Comparison of ENCODE assay signal across 3 fruit fly cellular contexts in genomic region chrX:21593907-21594306, dm6.
TF ChIP-seq lines count a peak whose summit lies in the region.

No protein-coding gene starts in this region.

TF ChIP-seq in whole organism, embryonic, 481 proteins besides CTCF, POLR2A, EP300 and RAD21 (continued from another document and continues in another):
- peak; percentile 81 for TF ChIP-seq CG11093 (GFP tag; IDR thresholded peaks at IDR 0.05; lab: Robert Waterston, UW)
- TF ChIP-seq NfI (GFP tag; optimal IDR thresholded peaks at IDR 0.05; lab: Kevin White, UChicago), result peak; percentile 72
- peak; percentile 93 for TF ChIP-seq CG18262 (tag; optimal IDR thresholded peaks at IDR 0.05; lab: Kevin White, UChicago)
- peak; percentile 66 for TF ChIP-seq oc (tag; optimal IDR thresholded peaks at IDR 0.05; lab: Kevin White, UChicago)
- peak; percentile 81 for TF ChIP-seq bcd (GFP tag; optimal IDR thresholded peaks at IDR 0.05; lab: Kevin White, UChicago)
- peak; percentile 53 for TF ChIP-seq odd (GFP tag; optimal IDR thresholded peaks at IDR 0.05; lab: Kevin White, UChicago)
- peak; percentile 68 for TF ChIP-seq tup (GFP tag; optimal IDR thresholded peaks at IDR 0.05; lab: Kevin White, UChicago)
- TF ChIP-seq CG5953 (GFP tag; IDR thresholded peaks at IDR 0.05; lab: Robert Waterston, UW), result no peak
- TF ChIP-seq CG42726 (GFP tag; IDR thresholded peaks at IDR 0.05; lab: Robert Waterston, UW; ENCODE audit: partially characterized antibody), result no peak
- peak; percentile 82 for TF ChIP-seq CG17328 (GFP tag; IDR thresholded peaks at IDR 0.05; lab: Robert Waterston, UW)
- peak; percentile 61; the same call in 1 of the 3 replicates for TF ChIP-seq C15 (GFP tag; IDR thresholded peaks at IDR 0.05; lab: Robert Waterston, UW)
- TF ChIP-seq Poxn (GFP tag; IDR thresholded peaks at IDR 0.05; lab: Robert Waterston, UW), result no peak
- peak; percentile 62 for TF ChIP-seq eyg (GFP tag; optimal IDR thresholded peaks at IDR 0.05; lab: Kevin White, UChicago)
- peak; percentile 56 for TF ChIP-seq CG10147 (GFP tag; optimal IDR thresholded peaks at IDR 0.05; lab: Kevin White, UChicago)
- no peak for TF ChIP-seq CG3995 (GFP tag; optimal IDR thresholded peaks at IDR 0.05; lab: Kevin White, UChicago)
- peak; percentile 58 for TF ChIP-seq Atf-2 (GFP tag; optimal IDR thresholded peaks at IDR 0.05; lab: Kevin White, UChicago)
- no peak for TF ChIP-seq Tbp (GFP tag; optimal IDR thresholded peaks at IDR 0.05; lab: Kevin White, UChicago)
- TF ChIP-seq zen2 (GFP tag; IDR thresholded peaks at IDR 0.05; lab: Robert Waterston, UW; ENCODE audit: partially characterized antibody), result no peak
- peak; percentile 32 for TF ChIP-seq CG14965 (GFP tag; optimal IDR thresholded peaks at IDR 0.05; lab: Kevin White, UChicago; ENCODE audit: borderline replicate concordance)
- no peak for TF ChIP-seq amos (GFP tag; IDR thresholded peaks at IDR 0.05; lab: Robert Waterston, UW; ENCODE audit: partially characterized antibody)
- TF ChIP-seq CG4404 (GFP tag; IDR thresholded peaks at IDR 0.05; lab: Robert Waterston, UW), result peak; percentile 85
- no peak for TF ChIP-seq corto (GFP tag; optimal IDR thresholded peaks at IDR 0.05; lab: Kevin White, UChicago)
- TF ChIP-seq gsb (GFP tag; IDR thresholded peaks at IDR 0.05; lab: Robert Waterston, UW), result no peak
- TF ChIP-seq yki (optimal IDR thresholded peaks at IDR 0.05; lab: Kevin White, UChicago), result no peak
- TF ChIP-seq phol (tag; optimal IDR thresholded peaks at IDR 0.05; lab: Kevin White, UChicago), result peak; percentile 93
- peak; percentile 70 for TF ChIP-seq cato (GFP tag; optimal IDR thresholded peaks at IDR 0.05; lab: Kevin White, UChicago; ENCODE audit: borderline replicate concordance)
- TF ChIP-seq CG11398 (GFP tag; optimal IDR thresholded peaks at IDR 0.05; lab: Kevin White, UChicago), result peak; percentile 62
- TF ChIP-seq HHEX (GFP tag; optimal IDR thresholded peaks at IDR 0.05; lab: Kevin White, UChicago), result peak; percentile 80
- TF ChIP-seq CG10959 (GFP tag; IDR thresholded peaks at IDR 0.05; lab: Robert Waterston, UW), result peak; percentile 91
- peak; percentile 35 for TF ChIP-seq CG15514 (GFP tag; optimal IDR thresholded peaks at IDR 0.05; lab: Kevin White, UChicago)
- TF ChIP-seq dmrt11E (tag; optimal IDR thresholded peaks at IDR 0.05; lab: Kevin White, UChicago), result peak; percentile 82
- no peak for TF ChIP-seq CG14860 (GFP tag; IDR thresholded peaks at IDR 0.05; lab: Robert Waterston, UW; ENCODE audit: partially characterized antibody)
- peak; percentile 59 for TF ChIP-seq TFAM (GFP tag; optimal IDR thresholded peaks at IDR 0.05; lab: Kevin White, UChicago)
- TF ChIP-seq CG13894 (tag; optimal IDR thresholded peaks at IDR 0.05; lab: Kevin White, UChicago), result no peak
- peak; percentile 52 for TF ChIP-seq CG17568 (GFP tag; optimal IDR thresholded peaks at IDR 0.05; lab: Kevin White, UChicago)
- TF ChIP-seq nerfin-1 (tag; optimal IDR thresholded peaks at IDR 0.05; lab: Kevin White, UChicago), result peak; percentile 83
- TF ChIP-seq CG2889 (GFP tag; IDR thresholded peaks at IDR 0.05; lab: Robert Waterston, UW), result peak; percentile 53; the same call in 1 of the 3 replicates
- no peak for TF ChIP-seq ERR (GFP tag; optimal IDR thresholded peaks at IDR 0.05; lab: Kevin White, UChicago)
- TF ChIP-seq CG6791 (GFP tag; IDR thresholded peaks at IDR 0.05; lab: Robert Waterston, UW; ENCODE audit: partially characterized antibody), result no peak
- TF ChIP-seq pzg (GFP tag; optimal IDR thresholded peaks at IDR 0.05; lab: Kevin White, UChicago), result no peak
- no peak; the same call in 1 of the 2 replicates for TF ChIP-seq Rfx (GFP tag; IDR thresholded peaks at IDR 0.05; lab: Robert Waterston, UW)
- peak; percentile 64 for TF ChIP-seq CG12155 (GFP tag; optimal IDR thresholded peaks at IDR 0.05; lab: Kevin White, UChicago)
- peak; percentile 76 for TF ChIP-seq Gsc (GFP tag; IDR thresholded peaks at IDR 0.05; lab: Robert Waterston, UW)

TF ChIP-seq in whole organism, prepupa, 60 proteins besides CTCF, POLR2A, EP300 and RAD21 (continued from another document):
- peak; percentile 46 for TF ChIP-seq dsx (GFP tag; optimal IDR thresholded peaks at IDR 0.05; lab: Kevin White, UChicago; ENCODE audit: poor library complexity, severe bottlenecking)
- TF ChIP-seq CG6163 (GFP tag; IDR thresholded peaks at IDR 0.05; lab: Robert Waterston, UW), result peak; percentile 92
- peak; percentile 72 for TF ChIP-seq Sox102F (GFP tag; optimal IDR thresholded peaks at IDR 0.05; lab: Kevin White, UChicago)
- TF ChIP-seq CG11294 (GFP tag; IDR thresholded peaks at IDR 0.05; lab: Robert Waterston, UW), result peak; percentile 83
- TF ChIP-seq CG4318 (GFP tag; optimal IDR thresholded peaks at IDR 0.05; lab: Kevin White, UChicago), result peak; percentile 66
- peak; percentile 65 for TF ChIP-seq CG9139 (GFP tag; optimal IDR thresholded peaks at IDR 0.05; lab: Kevin White, UChicago)
- TF ChIP-seq CG6854 (GFP tag; optimal IDR thresholded peaks at IDR 0.05; lab: Kevin White, UChicago), result peak; percentile 72
- peak; percentile 72 for TF ChIP-seq CG31627 (GFP tag; optimal IDR thresholded peaks at IDR 0.05; lab: Kevin White, UChicago)
- peak; percentile 90 for TF ChIP-seq Eip78C (GFP tag; lab: Kevin White, UChicago)
- peak; percentile 89 for TF ChIP-seq Met (GFP tag; optimal IDR thresholded peaks at IDR 0.05; lab: Kevin White, UChicago)
- TF ChIP-seq Eip75B (GFP tag; optimal IDR thresholded peaks at IDR 0.05; lab: Kevin White, UChicago), result peak; percentile 92
- TF ChIP-seq CG7368 (GFP tag; optimal IDR thresholded peaks at IDR 0.05; lab: Kevin White, UChicago), result peak; percentile 91
- peak; percentile 93 for TF ChIP-seq CG3919 (GFP tag; optimal IDR thresholded peaks at IDR 0.05; lab: Kevin White, UChicago)
- peak; percentile 76 for TF ChIP-seq svp (GFP tag; lab: Kevin White, UChicago)
- peak; percentile 94 for TF ChIP-seq cyc (GFP tag; optimal IDR thresholded peaks at IDR 0.05; lab: Kevin White, UChicago)
- peak; percentile 84 for TF ChIP-seq CG11902 (GFP tag; optimal IDR thresholded peaks at IDR 0.05; lab: Kevin White, UChicago)
- peak; percentile 72 for TF ChIP-seq dac (GFP tag; optimal IDR thresholded peaks at IDR 0.05; lab: Kevin White, UChicago)
- peak; percentile 86 for TF ChIP-seq CG3032 (tag; optimal IDR thresholded peaks at IDR 0.05; lab: Kevin White, UChicago)
- peak; percentile 55 for TF ChIP-seq CG8632 (GFP tag; optimal IDR thresholded peaks at IDR 0.05; lab: Kevin White, UChicago)
- peak; percentile 67 for TF ChIP-seq fd85E (GFP tag; optimal IDR thresholded peaks at IDR 0.05; lab: Kevin White, UChicago)
- peak; percentile 54 for TF ChIP-seq lz (GFP tag; optimal IDR thresholded peaks at IDR 0.05; lab: Kevin White, UChicago)
- TF ChIP-seq Sox14 (GFP tag; optimal IDR thresholded peaks at IDR 0.05; lab: Kevin White, UChicago), result peak; percentile 73
- peak; percentile 67 for TF ChIP-seq esn (GFP tag; optimal IDR thresholded peaks at IDR 0.05; lab: Kevin White, UChicago)
- TF ChIP-seq pdm3 (GFP tag; optimal IDR thresholded peaks at IDR 0.05; lab: Kevin White, UChicago), result peak; percentile 76
- TF ChIP-seq CG8119 (GFP tag; IDR thresholded peaks at IDR 0.05; lab: Robert Waterston, UW), result peak; percentile 65; the same call in 2 of the 3 replicates
- peak; percentile 67 for TF ChIP-seq acj6 (GFP tag; optimal IDR thresholded peaks at IDR 0.05; lab: Kevin White, UChicago)
- TF ChIP-seq fd59A (GFP tag; optimal IDR thresholded peaks at IDR 0.05; lab: Kevin White, UChicago), result peak; percentile 45
- TF ChIP-seq CG10669 (GFP tag; optimal IDR thresholded peaks at IDR 0.05; lab: Kevin White, UChicago), result peak; percentile 84
- peak; percentile 89 for TF ChIP-seq eg (GFP tag; IDR thresholded peaks at IDR 0.05; lab: Robert Waterston, UW)
- TF ChIP-seq CG1621 (tag; optimal IDR thresholded peaks at IDR 0.05; lab: Kevin White, UChicago), result peak; percentile 70
- TF ChIP-seq CG6808 (GFP tag; optimal IDR thresholded peaks at IDR 0.05; lab: Kevin White, UChicago), result peak; percentile 80
- TF ChIP-seq CG8319 (GFP tag; optimal IDR thresholded peaks at IDR 0.05; lab: Kevin White, UChicago), result peak; percentile 83
- peak; percentile 71 for TF ChIP-seq net (GFP tag; optimal IDR thresholded peaks at IDR 0.05; lab: Kevin White, UChicago)
- peak; percentile 63 for TF ChIP-seq Eip93F (GFP tag; optimal IDR thresholded peaks at IDR 0.05; lab: Kevin White, UChicago)
- TF ChIP-seq Smox (GFP tag; optimal IDR thresholded peaks at IDR 0.05; lab: Kevin White, UChicago), result peak; percentile 61
- no peak for TF ChIP-seq vri (GFP tag; optimal IDR thresholded peaks at IDR 0.05; lab: Kevin White, UChicago)
- TF ChIP-seq OdsH (GFP tag; optimal IDR thresholded peaks at IDR 0.05; lab: Kevin White, UChicago), result peak; percentile 78
- TF ChIP-seq CG6276 (GFP tag; optimal IDR thresholded peaks at IDR 0.05; lab: Kevin White, UChicago), result peak; percentile 77
TF ChIP-seq in whole organism, prepupa: peak in this region for 58.

TF ChIP-seq in whole organism, wandering third instar larva, 38 proteins besides CTCF, POLR2A, EP300 and RAD21 (continued from another document):
- TF ChIP-seq Myc (optimal IDR thresholded peaks at IDR 0.05; lab: Kevin White, UChicago) (no peak), Abd-B (GFP tag; optimal IDR thresholded peaks at IDR 0.05; lab: Kevin White, UChicago) (no peak), Mio (GFP tag; optimal IDR thresholded peaks at IDR 0.05; lab: Kevin White, UChicago) (no peak), Jra (GFP tag; optimal IDR thresholded peaks at IDR 0.05; lab: Kevin White, UChicago) (no peak), N (GFP tag; optimal IDR thresholded peaks at IDR 0.05; lab: Kevin White, UChicago) (no peak), CrebA (GFP tag; optimal IDR thresholded peaks at IDR 0.05; lab: Kevin White, UChicago; ENCODE audit: borderline replicate concordance) (peak; percentile 64), Sp1 (GFP tag; optimal IDR thresholded peaks at IDR 0.05; lab: Kevin White, UChicago) (peak; percentile 66), Dfd (GFP tag; optimal IDR thresholded peaks at IDR 0.05; lab: Kevin White, UChicago) (peak; percentile 44), pan (optimal IDR thresholded peaks at IDR 0.05; lab: Kevin White, UChicago) (no peak)
